Worm (Caenorhabditis elegans): ENCODE results near the gene snb-2.
A peak's percentile ranks its signal among the peaks of the same experiment; 100 is the strongest.

The snb-2 gene

ce11 chrV:12343419-12343969, 2.2 kb downstream of the snb-2 start, which contains the start of gene tomm-20:
TSS of gene tomm-20 (minus strand) at chrV:12343469.
- TF ChIP-seq ets-7 (tag; optimal IDR thresholded peaks at IDR 0.05): no peak
- TF ChIP-seq sea-1 (GFP tag; conservative IDR thresholded peaks at IDR 0.05): no peak
- peak; percentile 65; the same call in 1 of the 2 replicates for TF ChIP-seq flt-1 (GFP tag; IDR thresholded peaks at IDR 0.05)
- peak; percentile 76 for TF ChIP-seq tbx-11 (GFP tag; IDR thresholded peaks at IDR 0.05)
- TF ChIP-seq pes-1 (GFP tag; IDR thresholded peaks at IDR 0.05): peak; percentile 60; the same call in 1 of the 2 replicates
- TF ChIP-seq ceh-36 (tag; optimal IDR thresholded peaks at IDR 0.05): peak; percentile 36
- peak; percentile 50; the same call in 1 of the 2 replicates for TF ChIP-seq tbx-37 (GFP tag; conservative IDR thresholded peaks at IDR 0.05)
- TF ChIP-seq F13C5.2 (tag; optimal IDR thresholded peaks at IDR 0.05): peak; percentile 91
- TF ChIP-seq hmbx-1 (tag; optimal IDR thresholded peaks at IDR 0.05): peak; percentile 2
- no peak for TF ChIP-seq tra-4 (tag; optimal IDR thresholded peaks at IDR 0.05)
- no peak for TF ChIP-seq hmg-4 (GFP tag; optimal IDR thresholded peaks at IDR 0.05)
- TF ChIP-seq ceh-13 (GFP tag; optimal IDR thresholded peaks at IDR 0.05): peak; percentile 2
- peak; percentile 72 for TF ChIP-seq scrt-1 (GFP tag; IDR thresholded peaks at IDR 0.05)
- TF ChIP-seq hnd-1 (tag; optimal IDR thresholded peaks at IDR 0.05): peak; percentile 29
- no peak for TF ChIP-seq aly-1 (tag; optimal IDR thresholded peaks at IDR 0.05)

ce11 chrV:12337894-12338293, 7.8 kb downstream of the snb-2 start, which contains the start of gene twk-13:
TSS of gene twk-13 (minus strand) at chrV:12337994.
- TF ChIP-seq F13C5.2 (tag; optimal IDR thresholded peaks at IDR 0.05): no peak
- no peak for TF ChIP-seq ama-1 (optimal IDR thresholded peaks at IDR 0.05)
- TF ChIP-seq tbx-11 (GFP tag; IDR thresholded peaks at IDR 0.05): no peak
- TF ChIP-seq tra-4 (tag; optimal IDR thresholded peaks at IDR 0.05): no peak
- TF ChIP-seq ceh-36 (tag; optimal IDR thresholded peaks at IDR 0.05): no peak
- no peak for TF ChIP-seq B0310.2 (tag; optimal IDR thresholded peaks at IDR 0.05)
- no peak for TF ChIP-seq tbx-37 (GFP tag; conservative IDR thresholded peaks at IDR 0.05)
- TF ChIP-seq scrt-1 (GFP tag; IDR thresholded peaks at IDR 0.05): no peak
- no peak for TF ChIP-seq hmg-4 (GFP tag; optimal IDR thresholded peaks at IDR 0.05)
- TF ChIP-seq flt-1 (GFP tag; IDR thresholded peaks at IDR 0.05): no peak
- no peak for TF ChIP-seq ets-7 (tag; optimal IDR thresholded peaks at IDR 0.05)
- TF ChIP-seq ceh-13 (GFP tag; optimal IDR thresholded peaks at IDR 0.05): no peak
- no peak for TF ChIP-seq pes-1 (GFP tag; IDR thresholded peaks at IDR 0.05)
- no peak for TF ChIP-seq hnd-1 (tag; optimal IDR thresholded peaks at IDR 0.05)
- no peak for TF ChIP-seq aly-1 (tag; optimal IDR thresholded peaks at IDR 0.05)

- no peak for TF ChIP-seq F13C5.2 (tag; optimal IDR thresholded peaks at IDR 0.05)
Measured at ce11 chrV:12334387-12334786, 11.3 kb downstream of the snb-2 start.

- peak; percentile 47 for TF ChIP-seq ceh-36 (tag; optimal IDR thresholded peaks at IDR 0.05)
- TF ChIP-seq pes-1 (GFP tag; IDR thresholded peaks at IDR 0.05): peak; percentile 82
- TF ChIP-seq sea-1 (GFP tag; conservative IDR thresholded peaks at IDR 0.05): peak; percentile 69; the same call in 1 of the 2 replicates
- no peak for TF ChIP-seq ets-7 (tag; optimal IDR thresholded peaks at IDR 0.05)
- no peak for TF ChIP-seq B0310.2 (tag; optimal IDR thresholded peaks at IDR 0.05)
- 0 out of 2 replicates have a peak, but pooled peaks have one; percentile 50 for TF ChIP-seq flt-1 (GFP tag; IDR thresholded peaks at IDR 0.05)
- TF ChIP-seq hmg-4 (GFP tag; optimal IDR thresholded peaks at IDR 0.05): peak; percentile 44
- peak; percentile 46; the same call in 1 of the 2 replicates for TF ChIP-seq tbx-37 (GFP tag; conservative IDR thresholded peaks at IDR 0.05)
- TF ChIP-seq ceh-13 (GFP tag; optimal IDR thresholded peaks at IDR 0.05): peak; percentile 10
- TF ChIP-seq aly-1 (tag; optimal IDR thresholded peaks at IDR 0.05): no peak
- TF ChIP-seq scrt-1 (GFP tag; IDR thresholded peaks at IDR 0.05): 0 out of 2 replicates have a peak, but pooled peaks have one; percentile 65
- peak; percentile 9 for TF ChIP-seq hnd-1 (tag; optimal IDR thresholded peaks at IDR 0.05)
Measured at ce11 chrV:12331820-12332219, 13.9 kb downstream of the snb-2 start.

- TF ChIP-seq ceh-13 (GFP tag; optimal IDR thresholded peaks at IDR 0.05): no peak
- no peak for TF ChIP-seq pes-1 (GFP tag; IDR thresholded peaks at IDR 0.05)
- TF ChIP-seq hnd-1 (tag; optimal IDR thresholded peaks at IDR 0.05): no peak
- no peak for TF ChIP-seq sea-1 (GFP tag; conservative IDR thresholded peaks at IDR 0.05)
- no peak for TF ChIP-seq aly-1 (tag; optimal IDR thresholded peaks at IDR 0.05)
- TF ChIP-seq tra-4 (tag; optimal IDR thresholded peaks at IDR 0.05): no peak
- no peak for TF ChIP-seq B0310.2 (tag; optimal IDR thresholded peaks at IDR 0.05)
- TF ChIP-seq tbx-37 (GFP tag; conservative IDR thresholded peaks at IDR 0.05): no peak
- no peak for TF ChIP-seq tbx-11 (GFP tag; IDR thresholded peaks at IDR 0.05)
- no peak for TF ChIP-seq ama-1 (optimal IDR thresholded peaks at IDR 0.05)
- TF ChIP-seq ceh-36 (tag; optimal IDR thresholded peaks at IDR 0.05): no peak
- no peak for TF ChIP-seq flt-1 (GFP tag; IDR thresholded peaks at IDR 0.05)
- TF ChIP-seq ets-7 (tag; optimal IDR thresholded peaks at IDR 0.05): no peak
- no peak for TF ChIP-seq hmg-4 (GFP tag; optimal IDR thresholded peaks at IDR 0.05)
- no peak for TF ChIP-seq hmbx-1 (tag; optimal IDR thresholded peaks at IDR 0.05)
- TF ChIP-seq F13C5.2 (tag; optimal IDR thresholded peaks at IDR 0.05): no peak
- TF ChIP-seq scrt-1 (GFP tag; IDR thresholded peaks at IDR 0.05): no peak
Measured at ce11 chrV:12329173-12329572, 16.5 kb downstream of the snb-2 start.

ce11 chrV:12326638-12327037, 19.1 kb downstream of the snb-2 start:
- TF ChIP-seq tbx-11 (GFP tag; IDR thresholded peaks at IDR 0.05): no peak
- TF ChIP-seq F13C5.2 (tag; optimal IDR thresholded peaks at IDR 0.05): no peak
- no peak for TF ChIP-seq ceh-13 (GFP tag; optimal IDR thresholded peaks at IDR 0.05)
- no peak for TF ChIP-seq tbx-37 (GFP tag; conservative IDR thresholded peaks at IDR 0.05)
- TF ChIP-seq B0310.2 (tag; optimal IDR thresholded peaks at IDR 0.05): no peak
- no peak for TF ChIP-seq ama-1 (optimal IDR thresholded peaks at IDR 0.05)
- TF ChIP-seq hnd-1 (tag; optimal IDR thresholded peaks at IDR 0.05): no peak
- TF ChIP-seq ets-7 (tag; optimal IDR thresholded peaks at IDR 0.05): no peak
- no peak for TF ChIP-seq ceh-36 (tag; optimal IDR thresholded peaks at IDR 0.05)
- no peak for TF ChIP-seq pes-1 (GFP tag; IDR thresholded peaks at IDR 0.05)
- no peak for TF ChIP-seq hmg-4 (GFP tag; optimal IDR thresholded peaks at IDR 0.05)
- no peak for TF ChIP-seq tra-4 (tag; optimal IDR thresholded peaks at IDR 0.05)
- TF ChIP-seq hmbx-1 (tag; optimal IDR thresholded peaks at IDR 0.05): no peak
- no peak for TF ChIP-seq flt-1 (GFP tag; IDR thresholded peaks at IDR 0.05)
- TF ChIP-seq aly-1 (tag; optimal IDR thresholded peaks at IDR 0.05): no peak
- no peak for TF ChIP-seq sea-1 (GFP tag; conservative IDR thresholded peaks at IDR 0.05)

ce11 chrV:12320274-12320839, 25.4 kb downstream of the snb-2 start:
- TF ChIP-seq ceh-36 (tag; optimal IDR thresholded peaks at IDR 0.05) (no peak), hmbx-1 (tag; optimal IDR thresholded peaks at IDR 0.05) (no peak), hnd-1 (tag; optimal IDR thresholded peaks at IDR 0.05) (no peak)

Data from whole organism, early embryonic.